Fruit fly (Drosophila melanogaster) whole organism, larva: ENCODE results near the gene Ten-m.

Experiments
- noc ChIP-seq: fragments of 200-800 bp; sonication (Bioruptor generic); optimal IDR thresholded peaks from 3 replicates; lab custom pipeline; 2019; ENCODE audit warnings: missing biosample characterization, mild to moderate bottlenecking, missing genetic modification characterization, moderate library complexity

Ten-m gene

DNA sequence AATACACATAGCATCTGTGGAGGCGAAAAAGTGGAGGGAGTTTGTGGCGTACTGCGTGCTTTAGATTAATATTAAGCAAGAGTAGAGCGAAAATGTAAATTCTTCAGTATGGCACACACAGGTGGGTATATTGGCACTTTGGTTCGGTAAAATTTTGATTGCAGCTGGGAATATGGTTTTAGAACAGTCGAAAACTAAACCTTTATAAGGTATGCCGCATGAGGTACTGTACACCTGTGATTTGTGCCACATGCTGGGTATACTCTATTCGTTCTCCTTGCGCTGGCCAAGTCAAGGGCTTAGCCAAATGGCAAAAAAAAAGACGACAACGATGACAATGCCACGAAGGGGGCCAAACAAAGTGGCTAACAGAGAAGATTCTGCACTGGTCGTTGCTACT lies 65.1 kb downstream of the Ten-m start:
- no peak for TF ChIP-seq noc

DNA sequence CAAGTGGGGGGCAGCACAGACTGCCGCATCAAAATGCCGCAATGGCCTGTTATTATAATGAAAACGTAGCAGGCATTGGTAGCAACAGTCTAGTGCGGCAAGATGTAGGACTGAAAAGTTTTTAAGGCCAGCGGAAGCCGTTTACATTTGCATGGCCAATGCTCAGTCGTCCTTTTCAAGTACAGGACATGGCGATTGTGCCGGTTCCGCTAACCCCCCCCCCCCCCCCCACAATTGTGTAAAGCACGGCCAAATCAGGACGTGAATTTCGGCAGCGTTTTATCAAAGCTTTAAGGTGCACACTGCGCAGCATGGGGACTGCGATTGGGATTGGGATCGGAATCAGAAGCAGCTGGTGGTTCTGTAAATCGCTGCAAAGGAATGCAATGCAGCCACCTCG lies 69.8 kb downstream of the Ten-m start:
- no peak for TF ChIP-seq noc

DNA sequence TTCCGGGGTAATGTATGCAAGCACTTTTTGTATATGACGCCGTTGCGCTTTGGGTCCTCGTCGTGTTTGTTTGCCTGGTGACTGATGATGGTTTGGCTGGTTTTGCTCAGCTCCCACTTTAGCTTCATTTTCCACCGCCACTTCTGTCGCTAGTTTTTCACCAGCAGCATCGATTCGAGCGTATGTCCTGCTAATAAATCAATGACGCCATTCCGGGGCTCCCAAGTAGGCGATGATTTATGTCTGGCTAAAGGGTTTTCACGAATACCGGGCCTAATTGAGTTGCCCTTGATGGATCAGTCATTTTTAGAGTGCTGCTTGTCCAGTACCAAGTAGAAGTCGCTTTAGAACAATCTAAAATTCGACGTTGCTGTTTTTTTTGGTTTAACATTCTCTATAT lies 78.2 kb downstream of the Ten-m start, which contains the start of gene CG32450:
Gene CG32450, plus strand, starts transcription at position 301 of the 400 bp plus-strand sequence.
- no peak for TF ChIP-seq noc

DNA sequence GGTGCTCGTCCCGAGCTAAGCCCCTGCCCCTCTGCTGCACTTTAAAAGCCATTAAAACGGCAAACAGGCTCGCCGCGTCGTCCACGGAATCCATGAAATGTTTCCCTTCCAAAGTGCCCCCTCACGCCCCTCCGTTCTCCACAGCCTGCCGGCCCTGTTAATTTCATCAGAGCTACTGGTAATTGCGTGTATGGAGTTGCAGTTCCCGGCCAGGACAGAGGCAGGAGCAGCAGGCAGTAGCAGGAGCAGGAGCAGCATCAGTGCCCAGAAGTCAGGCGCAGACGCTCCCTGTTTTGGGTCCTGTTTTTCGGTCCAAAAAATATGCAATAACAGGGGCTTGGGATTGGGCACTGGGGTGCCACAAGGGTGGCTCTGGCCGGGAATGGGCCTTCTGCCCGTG lies 90.8 kb downstream of the Ten-m start:
- TF ChIP-seq noc = no peak

DNA sequence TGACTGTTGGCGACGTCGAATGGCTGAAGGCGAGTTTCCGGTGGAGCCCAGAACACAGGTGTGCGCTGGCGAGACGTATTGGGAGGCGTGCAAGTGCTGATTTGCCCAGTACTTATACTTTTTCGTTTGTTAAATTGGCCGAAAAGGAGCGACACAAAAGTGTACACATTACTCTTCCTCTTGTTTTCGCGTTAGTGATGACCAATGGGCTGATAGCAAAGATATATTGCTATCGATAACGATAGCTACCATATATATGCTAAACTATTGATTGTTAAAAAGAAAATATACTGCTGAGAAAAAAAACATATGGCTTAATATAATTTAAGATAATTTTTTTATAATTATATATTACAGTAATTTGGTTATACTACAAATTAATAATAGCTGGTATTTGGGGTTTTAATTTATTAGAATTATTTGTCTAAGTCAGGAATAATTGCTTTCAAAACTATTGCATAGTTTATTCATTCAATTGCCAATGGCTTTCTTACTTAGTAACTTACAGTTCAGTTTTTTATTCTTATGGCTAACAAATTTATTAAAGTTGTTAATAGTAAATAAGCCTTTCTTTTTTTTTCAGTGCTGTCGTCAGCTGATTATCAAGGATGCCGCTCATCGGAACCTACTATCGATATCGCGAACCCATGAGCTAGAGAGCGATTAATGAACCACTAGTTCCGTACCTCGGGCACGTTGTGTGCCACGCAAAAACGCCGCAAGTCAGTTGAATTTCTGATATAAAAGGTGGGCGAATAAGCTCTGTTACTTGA lies 119.5 kb downstream of the Ten-m start, which contains the start of the genes Hem and IleRS:
Gene Hem, minus strand, starts transcription at position 202 of the 773 bp plus-strand sequence.
Gene IleRS, plus strand, starts transcription at position 672 of the 773 bp plus-strand sequence.
- no peak for TF ChIP-seq noc

DNA sequence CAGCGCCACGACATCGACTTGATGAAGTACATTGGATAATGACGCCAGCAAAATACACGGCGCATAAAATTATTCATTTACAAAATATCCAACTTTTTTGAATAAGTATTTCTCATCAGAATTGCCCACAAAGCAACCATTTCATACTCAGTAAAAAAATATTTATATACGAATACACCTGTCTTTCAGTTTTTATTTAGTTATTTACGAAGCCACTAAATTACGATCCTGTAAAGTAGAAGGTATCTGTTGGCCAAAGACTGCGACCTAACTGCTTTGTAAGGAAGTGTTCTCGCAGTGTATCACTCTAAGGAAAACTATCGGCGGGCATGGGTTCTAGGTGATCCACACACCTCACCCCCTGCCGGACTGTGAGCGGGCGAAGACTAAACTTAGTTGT lies 130.5 kb downstream of the Ten-m start:
- no peak for TF ChIP-seq noc

DNA sequence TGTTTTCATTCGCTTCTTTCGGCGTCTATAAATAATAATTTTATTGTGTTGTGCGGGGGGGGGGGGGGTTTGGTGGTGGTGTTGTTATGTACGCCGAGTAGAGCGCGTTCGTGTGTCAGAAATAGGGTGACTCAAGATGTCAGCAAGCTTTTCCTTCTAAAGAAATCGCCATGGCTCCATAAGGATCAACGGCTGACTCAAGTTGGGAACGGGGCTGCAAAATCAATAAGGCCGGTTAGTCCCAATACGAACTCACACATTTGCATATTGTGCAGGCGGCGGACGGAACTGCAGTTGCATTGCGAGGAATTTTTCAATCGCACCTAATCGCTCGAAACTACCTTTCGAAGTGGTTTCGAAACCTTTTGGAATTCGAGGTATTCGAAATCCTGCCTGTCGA lies 131.0 kb downstream of the Ten-m start:
- TF ChIP-seq noc = no peak

DNA sequence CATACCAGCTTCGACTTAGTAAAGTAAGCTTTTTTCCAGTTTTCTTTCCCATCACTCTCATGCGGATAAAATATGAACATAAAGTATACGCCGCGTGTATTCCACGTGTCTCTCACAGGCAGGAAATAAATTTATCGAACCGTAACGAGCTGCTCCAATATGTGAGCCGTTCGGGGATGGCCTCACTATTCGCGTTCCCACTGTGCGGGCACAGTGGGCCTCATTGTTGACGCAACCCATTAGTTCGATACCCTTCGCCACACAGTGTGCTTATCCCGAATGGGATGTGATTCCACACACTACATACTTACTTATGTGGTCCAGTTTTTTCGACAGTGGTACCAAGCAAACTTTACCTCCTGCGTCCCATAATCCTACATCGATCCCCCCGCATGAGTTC lies 131.7 kb downstream of the Ten-m start:
- no peak for TF ChIP-seq noc

DNA sequence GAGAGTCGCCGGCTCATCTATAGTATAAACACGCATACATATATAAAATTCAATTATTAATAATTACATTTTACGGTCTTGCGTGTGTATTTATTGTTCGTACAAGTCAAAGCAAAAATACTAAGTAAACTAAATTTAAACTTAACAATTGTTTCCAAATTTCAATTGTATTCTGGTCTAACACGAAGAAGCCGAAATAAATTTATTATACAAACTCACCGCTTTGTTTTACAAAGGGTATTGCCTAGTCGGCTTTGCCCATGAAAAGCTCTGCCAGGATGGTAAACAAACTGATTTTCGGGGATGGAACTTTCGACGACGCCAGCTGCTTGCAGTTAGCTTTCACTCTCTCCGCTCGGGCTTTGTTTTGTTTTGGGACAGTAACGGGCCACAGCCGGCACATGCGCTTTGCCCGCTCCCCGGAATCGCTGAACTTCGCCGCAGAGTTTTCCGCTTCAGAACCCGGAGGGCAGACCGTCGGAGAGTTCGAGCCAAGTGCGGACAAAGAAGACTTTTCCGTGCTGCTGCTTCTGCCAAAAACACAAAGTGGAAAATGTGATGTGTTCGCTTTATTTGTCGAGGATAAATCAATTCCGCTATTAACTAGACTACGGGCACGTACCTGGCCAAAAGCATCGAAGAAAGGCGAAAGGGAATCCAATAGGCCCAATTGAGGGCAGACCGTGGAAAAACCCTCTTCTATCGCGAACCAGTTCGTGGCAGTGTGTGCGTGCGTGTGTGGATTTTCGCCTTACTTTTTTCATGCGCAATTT lies 133.9 kb downstream of the Ten-m start, which contains the start of gene Srpk79D:
Gene Srpk79D, plus strand, starts transcription at position 457 of the 773 bp plus-strand sequence.
- TF ChIP-seq noc = no peak

DNA sequence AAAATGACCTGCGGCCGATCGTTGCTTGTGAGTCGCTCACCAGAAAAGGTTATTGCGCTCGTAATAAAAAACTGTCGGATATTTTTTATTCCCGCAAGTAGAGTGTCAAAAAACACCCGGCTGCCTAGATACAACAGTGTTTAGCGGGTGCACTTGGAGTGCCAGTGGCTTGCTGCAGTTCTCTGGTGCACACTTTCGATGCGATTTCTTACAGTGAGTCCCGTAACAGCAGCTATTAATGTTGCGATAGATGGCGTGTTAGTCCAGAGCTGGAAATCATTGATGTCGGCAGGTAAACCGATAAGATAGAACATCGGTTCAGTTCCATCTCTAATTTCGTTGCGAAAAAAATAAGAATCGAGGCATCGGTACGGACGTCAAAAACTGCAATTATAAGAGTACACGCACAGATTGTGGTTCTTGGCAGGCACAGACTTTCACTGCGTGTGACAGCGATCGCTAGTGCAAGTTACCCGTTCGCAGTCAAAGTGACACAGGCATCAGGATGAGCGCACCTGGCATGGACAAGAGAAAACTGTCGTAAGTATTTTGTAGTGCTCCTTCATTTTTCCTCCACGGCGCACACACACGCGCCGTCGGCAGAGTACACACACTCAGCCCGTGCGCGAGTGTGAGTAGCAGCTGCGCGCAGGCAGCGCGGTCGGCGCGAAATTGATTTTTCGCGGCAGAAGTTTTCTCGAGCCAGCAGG lies 140.3 kb downstream of the Ten-m start, which contains the start of gene Csp:
Gene Csp, plus strand, starts transcription at position 135 of the 710 bp plus-strand sequence.
- TF ChIP-seq noc = peak; percentile 49

DNA sequence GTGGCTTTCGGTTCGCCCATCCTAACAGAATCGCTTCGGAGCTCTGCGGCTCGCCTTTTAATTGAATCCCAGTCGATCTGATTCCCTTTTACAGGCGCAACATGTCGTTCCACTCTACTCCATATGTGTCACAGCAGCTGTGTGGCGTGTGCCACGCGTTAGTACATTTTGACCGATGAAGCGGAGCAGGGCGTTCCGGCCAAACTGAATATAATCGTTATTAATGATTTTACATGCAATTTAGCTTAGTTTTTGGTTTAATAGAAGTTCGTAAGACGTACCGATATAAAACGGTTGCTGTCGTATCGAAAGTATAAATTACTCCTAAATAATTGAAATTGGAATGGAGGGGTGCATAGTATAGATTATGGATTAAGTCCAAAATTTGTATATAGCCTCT lies 141.1 kb downstream of the Ten-m start, which contains the start of gene CG11523:
Gene CG11523, minus strand, starts transcription at position 145 of the 400 bp plus-strand sequence.
- TF ChIP-seq noc = no peak

DNA sequence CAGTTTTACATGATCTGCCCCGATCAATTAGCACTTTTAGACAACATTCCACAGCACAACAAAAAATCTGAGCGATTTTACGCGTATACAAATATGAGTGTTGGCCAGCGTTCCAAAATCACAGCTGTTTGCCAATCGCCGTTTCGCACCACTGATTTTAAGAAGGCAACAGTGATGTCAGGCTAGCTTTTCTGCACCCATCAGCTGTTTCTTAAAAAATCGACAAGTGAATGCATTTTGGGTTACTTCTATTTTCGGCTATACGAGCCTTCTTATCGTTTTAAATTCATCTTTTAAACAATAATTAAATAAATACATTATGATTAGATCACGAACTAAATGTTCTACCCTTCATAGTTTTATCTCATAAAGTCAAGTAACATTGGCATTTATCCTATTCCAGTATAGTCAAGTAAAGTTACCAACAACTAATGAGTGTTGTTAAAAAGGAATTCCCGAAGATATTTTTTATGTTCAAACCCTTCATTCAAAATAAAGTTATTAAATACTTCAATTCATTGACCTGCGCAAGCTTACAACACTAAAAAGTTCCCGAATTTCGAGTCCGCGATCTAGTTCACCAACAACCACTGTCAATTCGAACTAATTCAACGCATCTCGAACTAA lies 144.8 kb downstream of the Ten-m start, which contains the start of the genes Rich and Ddx1:
Gene Rich, minus strand, starts transcription at position 125 of the 627 bp plus-strand sequence.
Gene Ddx1, plus strand, starts transcription at position 573 of the 627 bp plus-strand sequence.
- TF ChIP-seq noc = no peak
